Fruit fly (Drosophila melanogaster) whole organism, embryonic: ENCODE results near the gene Tusp.

Source experiments
- BtbVII ChIP-seq: fragments of 200-800 bp; sonication (Bioruptor generic); optimal IDR thresholded peaks from 3 replicates; lab custom pipeline; 2017; ENCODE audit warnings: missing biosample characterization, mild to moderate bottlenecking, missing genetic modification characterization
- CG10543 ChIP-seq: fragments of 200-800 bp; sonication (Bioruptor generic); optimal IDR thresholded peaks from 3 replicates; lab custom pipeline; 2017; ENCODE audit warnings: missing biosample characterization, mild to moderate bottlenecking, missing genetic modification characterization, moderate library complexity
- CG11456 ChIP-seq: fragments of 200-800 bp; sonication (Bioruptor generic); IDR thresholded peaks from 3 replicates; pipeline ENCODE4 v1.3.6; 2022; ENCODE audit warnings: missing biosample characterization, missing genetic modification characterization
- CG11504 ChIP-seq: fragments of 200-800 bp; sonication (Bioruptor generic); optimal IDR thresholded peaks from 3 replicates; lab custom pipeline; 2019; ENCODE audit warnings: missing biosample characterization, mild to moderate bottlenecking, missing genetic modification characterization, moderate library complexity
- CG11560 ChIP-seq: fragments of 200-800 bp; sonication (Bioruptor generic); IDR thresholded peaks from 3 replicates; pipeline ENCODE4 v1.3.6; 2022; ENCODE audit warnings: missing biosample characterization, missing genetic modification characterization
- CG12219 ChIP-seq: fragments of 200-800 bp; sonication (Bioruptor generic); optimal IDR thresholded peaks from 3 replicates; lab custom pipeline; 2018; ENCODE audit warnings: missing biosample characterization, mild to moderate bottlenecking, missing genetic modification characterization
- CG14441 ChIP-seq: fragments of 200-800 bp; sonication (Bioruptor generic); IDR thresholded peaks from 2 replicates; pipeline ENCODE4 v1.3.6; 2022; ENCODE audit warnings: missing biosample characterization, missing genetic modification characterization
- CG15073 ChIP-seq: fragments of 200-800 bp; sonication (Bioruptor generic); optimal IDR thresholded peaks from 2 replicates; lab custom pipeline; 2016; ENCODE audit warnings: missing biosample characterization, missing genetic modification characterization
- CG17829 ChIP-seq: fragments of 200-800 bp; optimal IDR thresholded peaks from 2 replicates; lab custom pipeline; 2019; ENCODE audit warnings: missing biosample characterization, mild to moderate bottlenecking, missing genetic modification characterization, moderate library complexity
- CG1792 ChIP-seq: fragments of 200-800 bp; sonication (Bioruptor generic); optimal IDR thresholded peaks from 2 replicates; lab custom pipeline; 2016; ENCODE audit warnings: missing biosample characterization, missing genetic modification characterization
- CG1832 ChIP-seq: fragments of 200-800 bp; sonication (Bioruptor generic); optimal IDR thresholded peaks from 2 replicates; lab custom pipeline; 2017; ENCODE audit warnings: missing biosample characterization, mild to moderate bottlenecking, missing genetic modification characterization, inconsistent platforms
- CG2875 ChIP-seq: fragments of 200-800 bp; sonication (Bioruptor generic); optimal IDR thresholded peaks from 2 replicates; lab custom pipeline; 2017; ENCODE audit warnings: missing biosample characterization, mild to moderate bottlenecking, missing genetic modification characterization, missing genetic modification reagents
- CG30403 ChIP-seq: fragments of 200-800 bp; sonication (Bioruptor generic); optimal IDR thresholded peaks from 3 replicates; lab custom pipeline; 2016; ENCODE audit warnings: missing biosample characterization, missing genetic modification characterization
- CG31365 ChIP-seq: fragments of 200-800 bp; sonication (Bioruptor generic); optimal IDR thresholded peaks from 2 replicates; lab custom pipeline; 2018; ENCODE audit warnings: missing biosample characterization, mild to moderate bottlenecking, missing genetic modification characterization
- CG3163 ChIP-seq: fragments of 200-800 bp; sonication (Bioruptor generic); optimal IDR thresholded peaks from 3 replicates; lab custom pipeline; 2016; ENCODE audit warnings: missing biosample characterization, missing genetic modification characterization
- CG34376 ChIP-seq: fragments of 200-800 bp; sonication (Bioruptor generic); optimal IDR thresholded peaks from 2 replicates; lab custom pipeline; 2018; ENCODE audit warnings: missing biosample characterization, mild to moderate bottlenecking, missing genetic modification characterization
- CG4282 ChIP-seq: fragments of 200-800 bp; sonication (Bioruptor generic); optimal IDR thresholded peaks from 2 replicates; lab custom pipeline; 2016; ENCODE audit warnings: missing biosample characterization, missing genetic modification characterization
- CG4707 ChIP-seq: fragments of 200-800 bp; sonication (Bioruptor generic); optimal IDR thresholded peaks from 2 replicates; lab custom pipeline; 2018; ENCODE audit warnings: missing biosample characterization, mild to moderate bottlenecking, missing genetic modification characterization, moderate library complexity
- CG4730 ChIP-seq: fragments of 200-800 bp; sonication (Bioruptor generic); IDR thresholded peaks from 2 replicates; pipeline ENCODE4 v1.3.6; 2022; ENCODE audit warnings: missing biosample characterization, missing genetic modification characterization
- CG6175 ChIP-seq: fragments of 200-800 bp; sonication (Bioruptor generic); IDR thresholded peaks from 3 replicates; pipeline ENCODE4 v1.3.6; 2022; ENCODE audit warnings: missing biosample characterization, missing genetic modification characterization
- CG8359 ChIP-seq: fragments of 200-800 bp; sonication (Bioruptor generic); optimal IDR thresholded peaks from 2 replicates; lab custom pipeline; 2017; ENCODE audit warnings: missing biosample characterization, mild to moderate bottlenecking, missing genetic modification characterization, borderline replicate concordance
- CG9727 ChIP-seq: fragments of 200-800 bp; sonication (Bioruptor generic); optimal IDR thresholded peaks from 3 replicates; lab custom pipeline; 2017; ENCODE audit warnings: missing biosample characterization, mild to moderate bottlenecking, missing genetic modification characterization
- CrebB ChIP-seq: fragments of 200-800 bp; sonication (Bioruptor generic); optimal IDR thresholded peaks from 3 replicates; lab custom pipeline; 2018; ENCODE audit warnings: missing biosample characterization, mild to moderate bottlenecking, missing genetic modification characterization
- Fer1 ChIP-seq: fragments of 200-800 bp; sonication (Bioruptor generic); optimal IDR thresholded peaks from 2 replicates; lab custom pipeline; 2017; ENCODE audit warnings: missing biosample characterization, mild to moderate bottlenecking, missing genetic modification characterization
- Max ChIP-seq: fragments of 200-800 bp; sonication (Bioruptor generic); optimal IDR thresholded peaks from 2 replicates; lab custom pipeline; 2016; ENCODE audit warnings: missing biosample characterization, mild to moderate bottlenecking, missing genetic modification characterization
- Optix ChIP-seq: fragments of 200-800 bp; sonication (Bioruptor generic); IDR thresholded peaks from 3 replicates; pipeline ENCODE4 v1.3.6; 2022; ENCODE audit warnings: missing biosample characterization, missing genetic modification characterization
- Ptx1 ChIP-seq: fragments of 200-800 bp; sonication (Bioruptor generic); IDR thresholded peaks from 2 replicates; pipeline ENCODE4 v1.3.6; 2022; ENCODE audit warnings: missing biosample characterization, missing genetic modification characterization
- Sin3A ChIP-seq: fragments of >200 bp; optimal IDR thresholded peaks from 2 replicates; lab custom pipeline; 2018
- Trl ChIP-seq, 3 experiments: fragments of >200 bp in 2 of 3; fragments of 200-800 bp in 1 of 3; sonication (Bioruptor generic) in 1 of 3; optimal IDR thresholded peaks; 2 replicates in 1 of 3; 3 replicates in 2 of 3; lab custom pipeline; 2016 to 2017; ENCODE audit warnings: missing biosample characterization in 1 of 3, missing genetic modification characterization in 1 of 3
- Usf ChIP-seq: fragments of 200-800 bp; sonication (Bioruptor generic); optimal IDR thresholded peaks from 2 replicates; lab custom pipeline; 2017; ENCODE audit warnings: missing genotype, missing biosample characterization, missing genetic modification characterization
- ap ChIP-seq: fragments of 200-800 bp; sonication (Bioruptor generic); IDR thresholded peaks from 2 replicates; pipeline ENCODE4 v1.3.6; 2022; ENCODE audit warnings: missing biosample characterization, missing genetic modification characterization
- ash1 ChIP-seq: fragments of 200-800 bp; sonication (Bioruptor generic); optimal IDR thresholded peaks from 2 replicates; lab custom pipeline; 2018; ENCODE audit warnings: missing biosample characterization, mild to moderate bottlenecking, missing genetic modification characterization
- chm ChIP-seq: fragments of 200-800 bp; sonication (Bioruptor generic); IDR thresholded peaks from 2 replicates; pipeline ENCODE4 v1.3.6; 2022; ENCODE audit warnings: missing biosample characterization, missing genetic modification characterization
- da ChIP-seq: fragments of 200-800 bp; sonication (Bioruptor generic); optimal IDR thresholded peaks from 2 replicates; lab custom pipeline; 2016; ENCODE audit warnings: missing biosample characterization, missing genetic modification characterization
- dati ChIP-seq: fragments of 200-800 bp; sonication (Bioruptor generic); IDR thresholded peaks from 2 replicates; pipeline ENCODE4 v1.3.6; 2022; ENCODE audit warnings: missing biosample characterization, missing genetic modification characterization
- eyg ChIP-seq: fragments of 200-800 bp; sonication (Bioruptor generic); optimal IDR thresholded peaks from 3 replicates; lab custom pipeline; 2016; ENCODE audit warnings: missing biosample characterization, missing genetic modification characterization
- fru ChIP-seq: fragments of >200 bp; optimal IDR thresholded peaks from 2 replicates; lab custom pipeline; 2017
- gro ChIP-seq: fragments of 200-800 bp; sonication (Bioruptor generic); optimal IDR thresholded peaks from 2 replicates; lab custom pipeline; 2016; ENCODE audit warnings: missing biosample characterization, missing genetic modification characterization
- jumu ChIP-seq: fragments of 200-800 bp; sonication (Bioruptor generic); optimal IDR thresholded peaks from 3 replicates; lab custom pipeline; 2016; ENCODE audit warnings: missing biosample characterization, missing genetic modification characterization
- nom ChIP-seq: fragments of 200-800 bp; sonication (Bioruptor generic); optimal IDR thresholded peaks from 2 replicates; lab custom pipeline; 2017; ENCODE audit warnings: missing biosample characterization, missing genetic modification characterization, mild to moderate bottlenecking, moderate library complexity, missing genetic modification reagents
- oc ChIP-seq: fragments of 200-800 bp; sonication (Bioruptor generic); optimal IDR thresholded peaks from 2 replicates; lab custom pipeline; 2018; ENCODE audit warnings: missing biosample characterization, mild to moderate bottlenecking, missing genetic modification characterization, moderate library complexity
- onecut ChIP-seq: fragments of 200-800 bp; sonication (Bioruptor generic); IDR thresholded peaks from 2 replicates; pipeline ENCODE4 v1.3.6; 2022; ENCODE audit warnings: missing biosample characterization, missing genetic modification characterization
- org-1 ChIP-seq: fragments of 200-800 bp; sonication (Bioruptor generic); optimal IDR thresholded peaks from 2 replicates; lab custom pipeline; 2017; ENCODE audit warnings: missing biosample characterization, missing genetic modification characterization
- pita ChIP-seq: fragments of 200-800 bp; sonication (Bioruptor generic); optimal IDR thresholded peaks from 2 replicates; lab custom pipeline; 2017; ENCODE audit warnings: missing biosample characterization, mild to moderate bottlenecking, missing genetic modification characterization
- sc ChIP-seq, 3 experiments: fragments of >200 bp in 2 of 3; fragments of 200-800 bp in 1 of 3; sonication (Bioruptor generic) in 1 of 3; optimal IDR thresholded peaks; 2 replicates in 2 of 3; 3 replicates in 1 of 3; lab custom pipeline; 2017; ENCODE audit warnings: mild to moderate bottlenecking in 1 of 3, missing biosample characterization in 1 of 3, missing genetic modification characterization in 1 of 3, missing genetic modification reagents in 1 of 3
- sima ChIP-seq: fragments of 200-800 bp; sonication (Bioruptor generic); optimal IDR thresholded peaks from 2 replicates; lab custom pipeline; 2016; ENCODE audit warnings: missing biosample characterization, missing genetic modification characterization
- sisA ChIP-seq: fragments of 200-800 bp; sonication (Bioruptor generic); IDR thresholded peaks from 2 replicates; pipeline ENCODE4 v1.3.6; 2022; ENCODE audit warnings: missing biosample characterization, missing genetic modification characterization
- sr ChIP-seq: fragments of 200-800 bp; sonication (Bioruptor generic); IDR thresholded peaks from 3 replicates; pipeline ENCODE4 v1.3.6; 2022; ENCODE audit warnings: missing biosample characterization, missing genetic modification characterization
- stwl ChIP-seq: fragments of 200-800 bp; sonication (Bioruptor generic); optimal IDR thresholded peaks from 3 replicates; lab custom pipeline; 2018; ENCODE audit warnings: missing biosample characterization, mild to moderate bottlenecking, missing genetic modification characterization, moderate library complexity
- vfl ChIP-seq: fragments of 200-800 bp; sonication (Bioruptor generic); optimal IDR thresholded peaks from 2 replicates; lab custom pipeline; 2016; ENCODE audit warnings: missing biosample characterization, missing genetic modification characterization
- vvl ChIP-seq: fragments of 200-800 bp; sonication (Bioruptor generic); IDR thresholded peaks from 2 replicates; pipeline ENCODE4 v1.3.6; 2022; ENCODE audit warnings: missing biosample characterization, missing genetic modification characterization

The Tusp gene

DNA sequence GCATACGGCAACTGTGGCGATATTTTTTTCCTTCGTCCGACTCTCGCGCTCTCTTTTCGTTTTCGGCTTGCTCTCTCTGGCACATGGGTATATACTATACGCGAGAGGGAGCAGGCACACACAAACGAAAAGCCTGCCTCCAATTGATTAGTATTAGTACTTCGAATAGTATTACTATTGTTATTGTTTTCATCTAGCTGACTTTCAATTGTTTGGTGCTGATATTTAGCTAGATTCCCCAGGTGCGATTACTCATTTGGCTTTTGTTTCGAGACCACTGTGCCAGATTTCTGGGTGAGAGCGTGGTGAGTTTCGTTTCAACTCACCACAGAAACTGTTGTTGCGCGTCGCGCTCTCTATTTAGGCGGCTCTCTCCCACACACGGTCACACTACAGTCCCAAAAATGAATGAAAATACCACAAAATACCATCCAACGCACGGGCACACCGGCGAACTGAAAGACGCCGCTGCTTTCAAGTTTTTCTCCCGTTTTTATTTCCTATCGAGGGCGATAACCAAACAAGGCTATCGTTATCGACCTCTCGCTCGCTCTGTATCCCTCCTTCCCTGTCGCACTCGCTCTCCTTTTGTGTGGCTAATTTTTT, 26.3 kb upstream of the Tusp start:
- TF ChIP-seq sr = no peak
- no peak for TF ChIP-seq fru (lab: Kevin White, UChicago)
- TF ChIP-seq CG9727 (GFP tag; lab: Kevin White, UChicago) = peak; percentile 15
- no peak for TF ChIP-seq vvl (GFP tag; lab: Robert Waterston, UW)
- no peak for TF ChIP-seq CG11456 (GFP tag; lab: Robert Waterston, UW)
- TF ChIP-seq stwl = peak; percentile 94
- no peak for TF ChIP-seq CG14441 (GFP tag; lab: Robert Waterston, UW)
- peak; percentile 60 for TF ChIP-seq CG11504 (tag; lab: Kevin White, UChicago)
- TF ChIP-seq CG2875 (GFP tag; lab: Kevin White, UChicago) = peak; percentile 57
- TF ChIP-seq CG1792 (GFP tag; lab: Kevin White, UChicago) = peak; percentile 23
- peak; percentile 79 for TF ChIP-seq CG17829 (tag; lab: Kevin White, UChicago)
- TF ChIP-seq CG3163 = peak; percentile 45
- peak; percentile 54 for TF ChIP-seq CG31365
- peak; percentile 67 for TF ChIP-seq CG4707 (GFP tag; lab: Kevin White, UChicago)
- TF ChIP-seq CrebB (tag; lab: Kevin White, UChicago) = peak; percentile 85
- TF ChIP-seq jumu = peak; percentile 52
- peak; percentile 30 for TF ChIP-seq gro (GFP tag; lab: Kevin White, UChicago)
- peak; percentile 89 for TF ChIP-seq Fer1 (GFP tag; lab: Kevin White, UChicago)
- TF ChIP-seq CG10543 (GFP tag; lab: Kevin White, UChicago) = peak; percentile 72
- no peak for TF ChIP-seq dati
- no peak for TF ChIP-seq Usf (GFP tag; lab: Kevin White, UChicago)
- no peak for TF ChIP-seq ash1 (GFP tag; lab: Kevin White, UChicago)
- no peak for TF ChIP-seq CG15073 (GFP tag; lab: Kevin White, UChicago)
- no peak for TF ChIP-seq Optix (GFP tag; lab: Robert Waterston, UW)
- no peak for TF ChIP-seq ap (GFP tag; lab: Robert Waterston, UW)
- no peak for TF ChIP-seq pita (GFP tag; lab: Kevin White, UChicago)
- TF ChIP-seq onecut (GFP tag; lab: Robert Waterston, UW) = peak; percentile 37
- no peak for TF ChIP-seq sima (GFP tag; lab: Kevin White, UChicago)
- TF ChIP-seq vfl (GFP tag; lab: Kevin White, UChicago) = peak; percentile 0
- peak; percentile 79 for TF ChIP-seq CG1832 (GFP tag; lab: Kevin White, UChicago)
- no peak for TF ChIP-seq CG11560 (tag; lab: Robert Waterston, UW)
- no peak for TF ChIP-seq da
- no peak for TF ChIP-seq sisA (GFP tag; lab: Robert Waterston, UW)
- TF ChIP-seq BtbVII = peak; percentile 78
- TF ChIP-seq sc (optimal IDR thresholded peaks at IDR 0.05; lab: Kevin White, UChicago) = no peak
- TF ChIP-seq sc (GFP tag; optimal IDR thresholded peaks at IDR 0.05; lab: Kevin White, UChicago) = no peak
- TF ChIP-seq CG34376 (GFP tag; lab: Kevin White, UChicago) = peak; percentile 87
- peak; percentile 21 for TF ChIP-seq Max
- no peak for TF ChIP-seq CG6175 (GFP tag; lab: Robert Waterston, UW)
- TF ChIP-seq CG4730 = no peak
- peak; percentile 8 for TF ChIP-seq CG8359
- TF ChIP-seq eyg (GFP tag; lab: Kevin White, UChicago) = no peak
- peak; percentile 21 for TF ChIP-seq oc (tag; lab: Kevin White, UChicago)
- peak; percentile 80 for TF ChIP-seq nom (GFP tag; lab: Kevin White, UChicago)
- peak; percentile 77 for TF ChIP-seq CG12219
- TF ChIP-seq Trl (optimal IDR thresholded peaks at IDR 0.05; lab: Kevin White, UChicago) = peak; percentile 91 to 94
- TF ChIP-seq Trl (GFP tag; optimal IDR thresholded peaks at IDR 0.05; lab: Kevin White, UChicago) = peak; percentile 84
- TF ChIP-seq Ptx1 (GFP tag; lab: Robert Waterston, UW) = no peak
- peak; percentile 45 for TF ChIP-seq CG30403 (GFP tag; lab: Kevin White, UChicago)
- TF ChIP-seq chm = no peak
- TF ChIP-seq CG4282 (GFP tag; lab: Kevin White, UChicago) = peak; percentile 96
- TF ChIP-seq Sin3A (lab: Kevin White, UChicago) = peak; percentile 53
- TF ChIP-seq org-1 = peak; percentile 50
